Fruit fly (Drosophila melanogaster): ENCODE results near the gene CG10469.
A peak's percentile ranks its signal among the peaks of the same experiment; 100 is the strongest.

The CG10469 gene

dm6 chr3L:6059062-6059708 is 33.9 kb downstream of the CG10469 start, which contains the start of gene CG6592 (continued):
- TF ChIP-seq CG11085 (GFP tag; IDR thresholded peaks at IDR 0.05) = 0 out of 2 replicates have a peak, but pooled peaks have one; percentile 25
- TF ChIP-seq CG7372 (GFP tag; IDR thresholded peaks at IDR 0.05) = no peak
- no peak for TF ChIP-seq gcm (GFP tag; optimal IDR thresholded peaks at IDR 0.05)
- no peak for TF ChIP-seq schlank (tag; optimal IDR thresholded peaks at IDR 0.05)
- no peak for TF ChIP-seq HLH3B (GFP tag; IDR thresholded peaks at IDR 0.05)
- TF ChIP-seq CG1602 (GFP tag; optimal IDR thresholded peaks at IDR 0.05) = peak; percentile 48
- no peak for TF ChIP-seq CG8359 (GFP tag; optimal IDR thresholded peaks at IDR 0.05; ENCODE audit: borderline replicate concordance)
- TF ChIP-seq Adf1 (GFP tag; IDR thresholded peaks at IDR 0.05) = no peak
- no peak for TF ChIP-seq B-H1 (GFP tag; IDR thresholded peaks at IDR 0.05)
- no peak for TF ChIP-seq dmrt99B (tag; optimal IDR thresholded peaks at IDR 0.05)
- TF ChIP-seq CG17385 (GFP tag; optimal IDR thresholded peaks at IDR 0.05) = peak; percentile 66
- TF ChIP-seq HHEX (GFP tag; optimal IDR thresholded peaks at IDR 0.05) = no peak
- no peak for TF ChIP-seq CG4360 (GFP tag; IDR thresholded peaks at IDR 0.05)
- TF ChIP-seq CG15514 (GFP tag; optimal IDR thresholded peaks at IDR 0.05) = no peak
- TF ChIP-seq CG7987 (GFP tag; optimal IDR thresholded peaks at IDR 0.05) = no peak
- TF ChIP-seq CG11247 (GFP tag; IDR thresholded peaks at IDR 0.05) = no peak
- TF ChIP-seq CG8290 (GFP tag; optimal IDR thresholded peaks at IDR 0.05) = peak; percentile 81
- peak; percentile 60 to 84 for TF ChIP-seq CG8290 (tag; optimal IDR thresholded peaks at IDR 0.05)
- no peak for TF ChIP-seq bigmax (GFP tag; optimal IDR thresholded peaks at IDR 0.05)
- peak; percentile 40; the same call in 1 of the 2 replicates for TF ChIP-seq aop (GFP tag; IDR thresholded peaks at IDR 0.05)

- TF ChIP-seq hbn (GFP tag; IDR thresholded peaks at IDR 0.05; ENCODE audit: partially characterized antibody) = peak; percentile 79
- no peak for TF ChIP-seq ase (GFP tag; IDR thresholded peaks at IDR 0.05)
- no peak for TF ChIP-seq CG15269 (tag; optimal IDR thresholded peaks at IDR 0.05)
- no peak for TF ChIP-seq Eip74EF (GFP tag; optimal IDR thresholded peaks at IDR 0.05)
- no peak for TF ChIP-seq CG18011 (GFP tag; optimal IDR thresholded peaks at IDR 0.05)
- TF ChIP-seq lab (GFP tag; optimal IDR thresholded peaks at IDR 0.05) = no peak
- no peak for TF ChIP-seq Gsc (GFP tag; IDR thresholded peaks at IDR 0.05)
- TF ChIP-seq CG11560 (tag; IDR thresholded peaks at IDR 0.05) = peak; percentile 40; the same call in 2 of the 3 replicates
- peak; percentile 7 for TF ChIP-seq ewg (GFP tag; optimal IDR thresholded peaks at IDR 0.05)
- TF ChIP-seq CG14441 (GFP tag; IDR thresholded peaks at IDR 0.05) = no peak
- no peak for TF ChIP-seq Xrp1 (GFP tag; IDR thresholded peaks at IDR 0.05)
- TF ChIP-seq gfzf (GFP tag; optimal IDR thresholded peaks at IDR 0.05) = peak; percentile 57
- no peak for TF ChIP-seq ATbp (GFP tag; optimal IDR thresholded peaks at IDR 0.05)
- TF ChIP-seq CG16815 (GFP tag; optimal IDR thresholded peaks at IDR 0.05) = no peak
- TF ChIP-seq gem (tag; optimal IDR thresholded peaks at IDR 0.05) = peak; percentile 13
- no peak for TF ChIP-seq CG8089 (GFP tag; optimal IDR thresholded peaks at IDR 0.05)
- no peak for TF ChIP-seq CG4404 (GFP tag; IDR thresholded peaks at IDR 0.05)
- no peak for TF ChIP-seq Atf3 (GFP tag; optimal IDR thresholded peaks at IDR 0.05)
- TF ChIP-seq sna (GFP tag; IDR thresholded peaks at IDR 0.05; ENCODE audit: partially characterized antibody) = peak; percentile 92
- no peak for TF ChIP-seq CG17359 (tag; optimal IDR thresholded peaks at IDR 0.05)
- no peak for TF ChIP-seq emc (GFP tag; optimal IDR thresholded peaks at IDR 0.05)
- TF ChIP-seq CHES-1-like (GFP tag; optimal IDR thresholded peaks at IDR 0.05) = peak; percentile 53
- no peak for TF ChIP-seq caup (GFP tag; optimal IDR thresholded peaks at IDR 0.05; ENCODE audit: severe bottlenecking)
- peak; percentile 89 for TF ChIP-seq Bgb (GFP tag; IDR thresholded peaks at IDR 0.05; ENCODE audit: partially characterized antibody)
- no peak for TF ChIP-seq unpg (GFP tag; optimal IDR thresholded peaks at IDR 0.05)
- peak; percentile 43 for TF ChIP-seq CG9797 (GFP tag; optimal IDR thresholded peaks at IDR 0.05)
- no peak for TF ChIP-seq Vsx1 (GFP tag; optimal IDR thresholded peaks at IDR 0.05)
- TF ChIP-seq disco-r (GFP tag; optimal IDR thresholded peaks at IDR 0.05) = no peak
- TF ChIP-seq CG31441 (GFP tag; IDR thresholded peaks at IDR 0.05) = no peak
- TF ChIP-seq jumu (GFP tag; optimal IDR thresholded peaks at IDR 0.05) = peak; percentile 30
Observed at dm6 chr3L:6054803-6055202, 38.3 kb downstream of the CG10469 start, which contains the start of gene tant. Gene tant (plus strand): TSS chr3L:6055136.
